Worm (Caenorhabditis elegans): ENCODE data around the gene chil-4.

chil-4 gene

ce11 chrII:9850945-9851344, 4.6 kb downstream of the chil-4 start, which contains the start of gene ZK938.10:
ZK938.10 (minus strand) TSS chrII:9851045.
- TF ChIP-seq Y48G9A.11 (GFP tag; IDR thresholded peaks at IDR 0.05) (no peak), dpl-1 (GFP tag; optimal IDR thresholded peaks at IDR 0.05) (no peak), zip-2 (tag; optimal IDR thresholded peaks at IDR 0.05) (no peak), lin-13 (GFP tag; optimal IDR thresholded peaks at IDR 0.05) (no peak), nhr-41 (GFP tag; IDR thresholded peaks at IDR 0.05) (no peak), F37D6.2 (tag; optimal IDR thresholded peaks at IDR 0.05) (no peak), nhr-77 (tag; optimal IDR thresholded peaks at IDR 0.05) (no peak), fkh-10 (GFP tag; optimal IDR thresholded peaks at IDR 0.05) (no peak), nhr-11 (tag; optimal IDR thresholded peaks at IDR 0.05) (no peak)

DNA sequence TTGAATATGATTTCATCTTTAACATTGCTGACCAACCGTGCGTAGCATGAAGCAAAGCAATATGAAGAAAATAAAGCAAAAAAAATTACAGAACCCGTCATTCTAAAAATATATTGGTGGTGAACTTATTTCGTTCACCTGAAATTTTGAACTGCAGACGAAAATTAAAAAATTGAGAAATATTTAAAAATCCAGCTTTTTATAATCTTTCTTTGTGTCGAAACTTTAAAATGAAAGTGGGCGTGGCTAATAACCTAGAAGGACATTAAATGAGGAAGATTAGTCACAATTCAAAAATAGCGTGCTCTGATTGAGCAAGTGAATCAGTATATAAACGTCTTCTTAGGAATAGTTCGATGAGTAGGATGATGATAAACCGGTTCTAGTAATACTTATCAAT, 6.0 kb downstream of the chil-4 start, which contains the start of gene old-2:
Gene old-2, minus strand, starts transcription at position 101 of the 400 bp plus-strand sequence.
- TF ChIP-seq fkh-10 (GFP tag; optimal IDR thresholded peaks at IDR 0.05), result no peak
- TF ChIP-seq T26A8.4 (GFP tag; IDR thresholded peaks at IDR 0.05), result no peak
- TF ChIP-seq arid-1 (GFP tag; conservative IDR thresholded peaks at IDR 0.05), result no peak
- TF ChIP-seq egl-27 (tag; optimal IDR thresholded peaks at IDR 0.05), result no peak
- no peak for TF ChIP-seq D1046.2 (GFP tag; IDR thresholded peaks at IDR 0.05)
- no peak for TF ChIP-seq ctbp-1 (GFP tag; IDR thresholded peaks at IDR 0.05)
- no peak for TF ChIP-seq tag-97 (GFP tag; IDR thresholded peaks at IDR 0.05)

ce11 chrII:9845239-9845638, 10.3 kb downstream of the chil-4 start, which contains the start of gene chil-9:
chil-9 (minus strand) TSS chrII:9845339.
- TF ChIP-seq pha-4 (GFP tag; IDR thresholded peaks at IDR 0.05) (no peak), pha-4 (tag; optimal IDR thresholded peaks at IDR 0.05) (no peak), unc-62 (GFP tag; optimal IDR thresholded peaks at IDR 0.05 in 1 of 2) (peak in 1 of 2 experiments; percentile 31), unc-62 (tag; optimal IDR thresholded peaks at IDR 0.05) (no peak), nhr-102 (tag; optimal IDR thresholded peaks at IDR 0.05) (no peak), mxl-2 (GFP tag; conservative IDR thresholded peaks at IDR 0.05) (no peak), zip-11 (GFP tag; IDR thresholded peaks at IDR 0.05) (no peak), nhr-111 (GFP tag; optimal IDR thresholded peaks at IDR 0.05) (no peak)

- TF ChIP-seq ceh-62 (tag; optimal IDR thresholded peaks at IDR 0.05), result no peak
- peak; percentile 56 for TF ChIP-seq R02D3.7 (tag; optimal IDR thresholded peaks at IDR 0.05)
Observed at ce11 chrII:9841985-9842505, 13.5 kb downstream of the chil-4 start, which contains the start of gene rnh-1.2. rnh-1.2 (minus strand) TSS chrII:9842035.

DNA sequence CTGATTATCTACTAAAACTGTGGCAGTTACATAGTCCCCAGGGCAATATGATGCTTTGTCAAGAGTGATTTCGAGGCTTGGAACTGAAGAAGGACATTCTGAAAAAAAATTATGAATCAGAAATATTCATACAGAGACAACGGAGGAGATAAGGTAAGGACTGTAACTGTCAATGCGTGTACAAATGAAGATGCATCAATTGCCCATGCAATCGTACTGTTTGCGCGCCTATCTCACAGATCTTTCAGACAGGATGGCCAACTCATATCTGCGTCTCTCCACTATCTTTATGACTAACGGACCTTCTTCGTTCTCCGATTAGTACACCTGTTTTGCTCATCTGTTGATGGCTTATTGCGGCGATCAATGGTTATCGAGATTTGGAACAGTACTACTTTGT, 15.2 kb downstream of the chil-4 start, which contains the start of gene ZK938.11:
Gene ZK938.11, minus strand, starts transcription at position 101 of the 400 bp plus-strand sequence.
- no peak for TF ChIP-seq zfp-2 (tag; optimal IDR thresholded peaks at IDR 0.05)
- TF ChIP-seq lim-7 (GFP tag; IDR thresholded peaks at IDR 0.05), result no peak
- TF ChIP-seq dmd-6 (GFP tag; IDR thresholded peaks at IDR 0.05), result no peak
- no peak for TF ChIP-seq F37D6.2 (tag; optimal IDR thresholded peaks at IDR 0.05)
- no peak for TF ChIP-seq nhr-77 (tag; optimal IDR thresholded peaks at IDR 0.05)
- TF ChIP-seq madf-5 (GFP tag; IDR thresholded peaks at IDR 0.05), result no peak
- TF ChIP-seq skn-1 (tag; optimal IDR thresholded peaks at IDR 0.05), result no peak
- TF ChIP-seq ceh-82 (tag; optimal IDR thresholded peaks at IDR 0.05), result no peak
- no peak for TF ChIP-seq daf-8 (GFP tag; IDR thresholded peaks at IDR 0.05)

ce11 chrII:9838260-9838935, 17.1 kb downstream of the chil-4 start, which contains the start of gene arrd-4:
arrd-4 (minus strand) TSS chrII:9838310.
- TF ChIP-seq D1046.2 (GFP tag; IDR thresholded peaks at IDR 0.05), result no peak
- TF ChIP-seq nhr-11 (tag; optimal IDR thresholded peaks at IDR 0.05), result peak; percentile 66
